Fruit fly (Drosophila melanogaster) whole organism, embryonic: ENCODE measurements around the gene CG31638.

Experiments used
- Blimp-1 ChIP-seq: fragments of 200-800 bp; sonication (Bioruptor generic); optimal IDR thresholded peaks from 3 replicates; lab custom pipeline; 2018; ENCODE audit warnings: missing biosample characterization, missing genetic modification characterization, mild to moderate bottlenecking, moderate library complexity, missing genetic modification reagents
- CG10147 ChIP-seq: fragments of 200-800 bp; sonication (Bioruptor generic); optimal IDR thresholded peaks from 2 replicates; lab custom pipeline; 2019; ENCODE audit warnings: missing biosample characterization, mild to moderate bottlenecking, missing genetic modification characterization, moderate library complexity
- CG10209 ChIP-seq: fragments of 200-800 bp; sonication (Bioruptor generic); optimal IDR thresholded peaks from 3 replicates; lab custom pipeline; 2017; ENCODE audit warnings: missing biosample characterization, mild to moderate bottlenecking, missing genetic modification characterization, missing genetic modification reagents
- CG11723 ChIP-seq: fragments of 200-800 bp; sonication (Bioruptor generic); optimal IDR thresholded peaks from 2 replicates; lab custom pipeline; 2017; ENCODE audit warnings: missing biosample characterization, mild to moderate bottlenecking, missing genetic modification characterization
- CG12299 ChIP-seq: fragments of 200-800 bp; sonication (Bioruptor generic); optimal IDR thresholded peaks from 2 replicates; lab custom pipeline; 2018; ENCODE audit warnings: missing biosample characterization, mild to moderate bottlenecking, missing genetic modification characterization
- CG12769 ChIP-seq: fragments of 200-800 bp; sonication (Bioruptor generic); optimal IDR thresholded peaks from 2 replicates; lab custom pipeline; 2019; ENCODE audit warnings: missing biosample characterization, mild to moderate bottlenecking, missing genetic modification characterization, moderate library complexity
- CG13296 ChIP-seq: fragments of 200-800 bp; sonication (Bioruptor generic); optimal IDR thresholded peaks from 3 replicates; lab custom pipeline; 2018; ENCODE audit warnings: missing biosample characterization, mild to moderate bottlenecking, missing genetic modification characterization
- CG14965 ChIP-seq: fragments of 200-800 bp; sonication (Bioruptor generic); optimal IDR thresholded peaks from 2 replicates; lab custom pipeline; 2016; ENCODE audit warnings: missing biosample characterization, missing genetic modification characterization, borderline replicate concordance
- CG15696 ChIP-seq: fragments of 200-800 bp; sonication (Bioruptor generic); optimal IDR thresholded peaks from 2 replicates; lab custom pipeline; 2019; ENCODE audit warnings: missing biosample characterization, mild to moderate bottlenecking, missing genetic modification characterization, moderate library complexity
- CG1647 ChIP-seq: fragments of 200-800 bp; sonication (Bioruptor generic); optimal IDR thresholded peaks from 3 replicates; lab custom pipeline; 2016; ENCODE audit warnings: missing biosample characterization, missing genetic modification characterization
- CG16813 ChIP-seq: fragments of 200-800 bp; sonication (Bioruptor generic); IDR thresholded peaks from 3 replicates; pipeline ENCODE4 v1.3.6; 2022; ENCODE audit warnings: missing biosample characterization, missing genetic modification characterization; ENCODE audit not compliant: partially characterized antibody
- CG17359 ChIP-seq: fragments of 200-800 bp; sonication (Bioruptor generic); optimal IDR thresholded peaks from 3 replicates; lab custom pipeline; 2018; ENCODE audit warnings: missing biosample characterization, mild to moderate bottlenecking, missing genetic modification characterization, moderate library complexity
- CG1832 ChIP-seq: fragments of 200-800 bp; sonication (Bioruptor generic); optimal IDR thresholded peaks from 2 replicates; lab custom pipeline; 2017; ENCODE audit warnings: missing biosample characterization, mild to moderate bottlenecking, missing genetic modification characterization, inconsistent platforms
- CG34224 ChIP-seq: fragments of 200-800 bp; sonication (Bioruptor generic); IDR thresholded peaks from 3 replicates; pipeline ENCODE4 v1.3.6; 2022; ENCODE audit warnings: missing biosample characterization, missing genetic modification characterization; ENCODE audit not compliant: partially characterized antibody
- CG3726 ChIP-seq: fragments of 200-800 bp; sonication (Bioruptor generic); IDR thresholded peaks from 3 replicates; pipeline ENCODE4, ENCODE4 v1.3.6; 2022; ENCODE audit warnings: missing biosample characterization, missing genetic modification characterization
- CG5180 ChIP-seq: fragments of 200-800 bp; sonication (Bioruptor generic); optimal IDR thresholded peaks from 3 replicates; lab custom pipeline; 2017; ENCODE audit warnings: missing biosample characterization, missing genetic modification characterization, mild to moderate bottlenecking, moderate library complexity, missing genetic modification reagents
- CG9437 ChIP-seq: fragments of 200-800 bp; sonication (Bioruptor generic); optimal IDR thresholded peaks from 2 replicates; lab custom pipeline; 2018; ENCODE audit warnings: missing biosample characterization, mild to moderate bottlenecking, missing genetic modification characterization
- CG9797 ChIP-seq: fragments of 200-800 bp; sonication (Bioruptor generic); optimal IDR thresholded peaks from 3 replicates; lab custom pipeline; 2018; ENCODE audit warnings: missing biosample characterization, mild to moderate bottlenecking, missing genetic modification characterization
- CrebB ChIP-seq: fragments of 200-800 bp; sonication (Bioruptor generic); optimal IDR thresholded peaks from 3 replicates; lab custom pipeline; 2018; ENCODE audit warnings: missing biosample characterization, mild to moderate bottlenecking, missing genetic modification characterization
- Dfd ChIP-seq, 2 experiments: fragments of >200 bp; optimal IDR thresholded peaks; 2 replicates each; lab custom pipeline; 2017; ENCODE audit warnings: missing biosample characterization in 2 of 2, missing genetic modification characterization in 2 of 2
- Elba2 ChIP-seq: fragments of 200-800 bp; sonication (Bioruptor generic); optimal IDR thresholded peaks from 3 replicates; lab custom pipeline; 2016; ENCODE audit warnings: missing biosample characterization, missing genetic modification characterization
- HLHmδ ChIP-seq: fragments of 200-800 bp; sonication (Bioruptor generic); optimal IDR thresholded peaks from 2 replicates; lab custom pipeline; 2018; ENCODE audit warnings: missing biosample characterization, mild to moderate bottlenecking, missing genetic modification characterization, moderate library complexity
- NC2α ChIP-seq: fragments of 200-800 bp; sonication (Bioruptor generic); optimal IDR thresholded peaks from 2 replicates; lab custom pipeline; 2016; ENCODE audit warnings: missing biosample characterization, missing genetic modification characterization
- NK7.1 ChIP-seq: fragments of 200-800 bp; sonication (Bioruptor generic); optimal IDR thresholded peaks from 3 replicates; lab custom pipeline; 2016; ENCODE audit warnings: missing biosample characterization, missing genetic modification characterization
- Nf-YB ChIP-seq: fragments of 200-800 bp; sonication (Bioruptor generic); optimal IDR thresholded peaks from 3 replicates; lab custom pipeline; 2019; ENCODE audit warnings: missing biosample characterization, mild to moderate bottlenecking, missing genetic modification characterization, moderate library complexity
- Pdp1 ChIP-seq, 2 experiments: fragments of 200-800 bp; sonication (Bioruptor generic); optimal IDR thresholded peaks; 3 replicates each; lab custom pipeline; 2016; ENCODE audit warnings: missing biosample characterization in 2 of 2, missing genetic modification characterization in 2 of 2, mild to moderate bottlenecking in 1 of 2, moderate library complexity in 1 of 2
- ab ChIP-seq: fragments of 200-800 bp; sonication (Bioruptor generic); optimal IDR thresholded peaks from 2 replicates; lab custom pipeline; 2016; ENCODE audit warnings: missing biosample characterization, missing genetic modification characterization
- amos ChIP-seq: fragments of 200-800 bp; sonication (Bioruptor generic); IDR thresholded peaks from 2 replicates; pipeline ENCODE4 v1.3.6; 2022; ENCODE audit warnings: missing biosample characterization, missing genetic modification characterization; ENCODE audit not compliant: partially characterized antibody
- ara ChIP-seq: fragments of 200-800 bp; sonication (Bioruptor generic); IDR thresholded peaks from 2 replicates; pipeline ENCODE4 v1.3.6; 2022; ENCODE audit warnings: missing biosample characterization, missing genetic modification characterization
- crc ChIP-seq: fragments of 200-800 bp; sonication (Bioruptor generic); optimal IDR thresholded peaks from 2 replicates; lab custom pipeline; 2016; ENCODE audit warnings: missing biosample characterization, missing genetic modification characterization
- crol ChIP-seq: fragments of 200-800 bp; sonication (Bioruptor generic); IDR thresholded peaks from 2 replicates; pipeline ENCODE4 v1.3.6; 2022; ENCODE audit warnings: missing biosample characterization, missing genetic modification characterization
- hkb ChIP-seq, 2 experiments: fragments of 200-800 bp in 1 of 2; fragments of >200 bp in 1 of 2; sonication (Bioruptor generic) in 1 of 2; IDR thresholded peaks in 1 of 2; optimal IDR thresholded peaks in 1 of 2; 2 replicates each; pipeline versions ENCODE4 v1.3.6 to Lab custom; 2017 to 2022; ENCODE audit warnings: missing biosample characterization in 1 of 2, missing genetic modification characterization in 1 of 2
- lab ChIP-seq: fragments of 200-800 bp; sonication (Bioruptor generic); optimal IDR thresholded peaks from 3 replicates; lab custom pipeline; 2017; ENCODE audit warnings: missing biosample characterization, missing genetic modification characterization, mild to moderate bottlenecking, moderate library complexity, missing genetic modification reagents
- lov ChIP-seq, 2 experiments: fragments of 200-800 bp in 1 of 2; fragments of >200 bp in 1 of 2; sonication (Bioruptor generic) in 1 of 2; IDR thresholded peaks in 1 of 2; optimal IDR thresholded peaks in 1 of 2; 2 replicates in 1 of 2; 3 replicates in 1 of 2; pipeline versions ENCODE4 v1.3.6 to Lab custom; 2017 to 2022; ENCODE audit warnings: missing biosample characterization in 1 of 2, missing genetic modification characterization in 1 of 2
- maf-S ChIP-seq: fragments of 200-800 bp; sonication (Bioruptor generic); optimal IDR thresholded peaks from 2 replicates; lab custom pipeline; 2016; ENCODE audit warnings: missing biosample characterization, missing genetic modification characterization
- nau ChIP-seq: fragments of 200-800 bp; sonication (Bioruptor generic); optimal IDR thresholded peaks from 3 replicates; lab custom pipeline; 2017; ENCODE audit warnings: missing biosample characterization, mild to moderate bottlenecking, missing genetic modification characterization, missing genetic modification reagents
- pros ChIP-seq: fragments of 200-800 bp; sonication (Bioruptor generic); optimal IDR thresholded peaks from 3 replicates; lab custom pipeline; 2019; ENCODE audit warnings: missing biosample characterization, mild to moderate bottlenecking, missing genetic modification characterization, moderate library complexity
- psq ChIP-seq: fragments of 200-800 bp; sonication (Bioruptor generic); optimal IDR thresholded peaks from 2 replicates; lab custom pipeline; 2017; ENCODE audit warnings: missing biosample characterization, missing genetic modification characterization
- pum ChIP-seq: fragments of 200-800 bp; sonication (Bioruptor generic); optimal IDR thresholded peaks from 2 replicates; lab custom pipeline; 2016; ENCODE audit warnings: missing biosample characterization, missing genetic modification characterization
- ro ChIP-seq: fragments of 200-800 bp; sonication (Bioruptor generic); IDR thresholded peaks from 2 replicates; pipeline ENCODE4 v1.3.6; 2022; ENCODE audit warnings: missing biosample characterization, missing genetic modification characterization
- shn ChIP-seq: fragments of 200-800 bp; sonication (Bioruptor generic); optimal IDR thresholded peaks from 3 replicates; lab custom pipeline; 2016; ENCODE audit warnings: missing biosample characterization, missing genetic modification characterization
- sim ChIP-seq: fragments of 200-800 bp; sonication (Bioruptor generic); IDR thresholded peaks from 2 replicates; pipeline ENCODE4 v1.3.6; 2022; ENCODE audit warnings: missing biosample characterization, missing genetic modification characterization
- slou ChIP-seq: fragments of 200-800 bp; sonication (Bioruptor generic); optimal IDR thresholded peaks from 3 replicates; lab custom pipeline; 2016; ENCODE audit warnings: missing biosample characterization, missing genetic modification characterization
- tap ChIP-seq: fragments of 200-800 bp; optimal IDR thresholded peaks from 3 replicates; lab custom pipeline; 2019; ENCODE audit warnings: missing biosample characterization, mild to moderate bottlenecking, missing genetic modification characterization, moderate library complexity
- wek ChIP-seq: fragments of 200-800 bp; sonication (Bioruptor generic); optimal IDR thresholded peaks from 3 replicates; lab custom pipeline; 2018; ENCODE audit warnings: missing biosample characterization, mild to moderate bottlenecking, missing genetic modification characterization, moderate library complexity

Gene CG31638

dm6 chr2L:6502887-6503723, 12.2 kb downstream of the CG31638 start (continued):
- TF ChIP-seq maf-S (GFP tag; lab: Kevin White, UChicago): no peak
- TF ChIP-seq CG1832: peak; percentile 37
- TF ChIP-seq Pdp1 (GFP tag; optimal IDR thresholded peaks at IDR 0.05; lab: Kevin White, UChicago): no peak
- TF ChIP-seq ara: no peak
- TF ChIP-seq CG5180 (GFP tag; lab: Kevin White, UChicago): no peak
- no peak for TF ChIP-seq CG10209 (GFP tag; lab: Kevin White, UChicago)
- no peak for TF ChIP-seq pros (GFP tag; lab: Kevin White, UChicago)
- TF ChIP-seq Elba2: no peak

- TF ChIP-seq NK7.1 (no peak), crol (peak; percentile 37; the same call in 1 of the 2 replicates), Blimp-1 (peak; percentile 81)
Measured at dm6 chr2L:6503724-6504037, 12.8 kb downstream of the CG31638 start.

dm6 chr2L:6508666-6509065, 17.8 kb downstream of the CG31638 start:
- TF ChIP-seq tap (tag; lab: Kevin White, UChicago) (peak; percentile 23), CG12769 (tag; lab: Kevin White, UChicago) (no peak), CG14965 (no peak), nau (GFP tag; lab: Kevin White, UChicago) (no peak), lov (optimal IDR thresholded peaks at IDR 0.05; lab: Kevin White, UChicago) (no peak), lov (GFP tag; IDR thresholded peaks at IDR 0.05; lab: Robert Waterston, UW) (no peak), wek (no peak), CG12299 (tag; lab: Kevin White, UChicago) (no peak), CrebB (tag; lab: Kevin White, UChicago) (no peak), CG11723 (GFP tag; lab: Kevin White, UChicago) (no peak), sim (GFP tag; lab: Robert Waterston, UW) (no peak), hkb (optimal IDR thresholded peaks at IDR 0.05; lab: Kevin White, UChicago) (no peak), hkb (GFP tag; IDR thresholded peaks at IDR 0.05; lab: Robert Waterston, UW) (peak; percentile 36; the same call in 1 of the 2 replicates), CG3726 (GFP tag; lab: Robert Waterston, UW) (no peak), CG16813 (GFP tag; lab: Robert Waterston, UW) (no peak), pum (no peak), Nf-YB (GFP tag; lab: Kevin White, UChicago) (no peak), CG1647 (GFP tag; lab: Kevin White, UChicago) (no peak), CG10147 (no peak), slou (GFP tag; lab: Kevin White, UChicago) (no peak), shn (GFP tag; lab: Kevin White, UChicago) (no peak), ab (no peak), CG9437 (GFP tag; lab: Kevin White, UChicago) (peak; percentile 8), ro (GFP tag; lab: Robert Waterston, UW) (no peak), NC2α (no peak), HLHmδ (GFP tag; lab: Kevin White, UChicago) (no peak), Dfd (GFP tag; optimal IDR thresholded peaks at IDR 0.05; lab: Kevin White, UChicago) (no peak), psq (GFP tag; lab: Kevin White, UChicago) (no peak), CG9797 (GFP tag; lab: Kevin White, UChicago) (no peak), crc (GFP tag; lab: Kevin White, UChicago) (no peak), CG17359 (tag; lab: Kevin White, UChicago) (peak; percentile 44), CG13296 (GFP tag; lab: Kevin White, UChicago) (no peak), amos (GFP tag; lab: Robert Waterston, UW) (no peak), lab (peak; percentile 34), CG15696 (peak; percentile 19), CG34224 (no peak)
